Worm (Caenorhabditis elegans) whole organism, L3 larva: ENCODE measurements around the gene set-17.

Experiments used
- R02D3.7 ChIP-seq: fragments of 150-350 bp; optimal IDR thresholded peaks from 2 replicates; lab custom pipeline; 2014; ENCODE audit warnings: missing biosample characterization, missing genetic modification characterization
- ama-1 ChIP-seq: fragments of 150-350 bp; optimal IDR thresholded peaks from 2 replicates; lab custom pipeline; 2018
- egl-27 ChIP-seq: sonication (generic microtip); optimal IDR thresholded peaks from 4 replicates; lab custom pipeline; 2017; ENCODE audit warnings: missing biosample characterization, missing genetic modification reagents, missing genetic modification characterization
- elt-2 ChIP-seq: sonication (generic microtip); optimal IDR thresholded peaks from 2 replicates; lab custom pipeline; 2016; ENCODE audit warnings: missing genetic modification reagents, mild to moderate bottlenecking, missing genetic modification characterization, missing compliant biosample characterization
- lin-15B ChIP-seq: fragments of 150-350 bp; optimal IDR thresholded peaks from 2 replicates; lab custom pipeline; 2014; ENCODE audit warnings: missing biosample characterization, missing genetic modification characterization
- nhr-237 ChIP-seq: fragments of 150-350 bp; optimal IDR thresholded peaks from 2 replicates; lab custom pipeline; 2014; ENCODE audit warnings: missing biosample characterization, missing genetic modification characterization
- nhr-28 ChIP-seq: fragments of 150-350 bp; optimal IDR thresholded peaks from 2 replicates; lab custom pipeline; 2014; ENCODE audit warnings: missing biosample characterization, missing genetic modification characterization
- nhr-76 ChIP-seq: fragments of 150-350 bp; sonication (generic microtip); optimal IDR thresholded peaks from 5 replicates; lab custom pipeline; 2014; ENCODE audit warnings: missing biosample characterization, missing genetic modification characterization
- nhr-77 ChIP-seq: fragments of 150-350 bp; optimal IDR thresholded peaks from 2 replicates; lab custom pipeline; 2014; ENCODE audit warnings: missing biosample characterization, missing genetic modification characterization
- pha-4 ChIP-seq: fragments of 150-350 bp; optimal IDR thresholded peaks from 2 replicates; lab custom pipeline; 2014; ENCODE audit warnings: missing biosample characterization, missing genetic modification reagents, missing genetic modification characterization
- pqm-1 ChIP-seq: fragments of 150-350 bp; optimal IDR thresholded peaks from 2 replicates; lab custom pipeline; 2017; ENCODE audit warnings: missing biosample characterization, missing genetic modification characterization, inconsistent platforms
- ztf-11 ChIP-seq: fragments of 150-350 bp; optimal IDR thresholded peaks from 2 replicates; lab custom pipeline; 2014; ENCODE audit warnings: missing biosample characterization, missing genetic modification characterization
- ztf-4 ChIP-seq: fragments of 150-350 bp; optimal IDR thresholded peaks from 2 replicates; lab custom pipeline; 2014; ENCODE audit warnings: missing biosample characterization, missing genetic modification characterization

ce11 chrII:8964049-8964448 lies 23.8 kb upstream of the set-17 start, which contains the start of gene sftd-3:
- TF ChIP-seq ztf-4 (no peak), nhr-77 (tag; lab: Kevin White, UChicago) (no peak), nhr-237 (tag; lab: Kevin White, UChicago) (no peak), ztf-11 (tag; lab: Kevin White, UChicago) (no peak), pha-4 (no peak), R02D3.7 (tag; lab: Kevin White, UChicago) (no peak), nhr-76 (no peak), pqm-1 (tag; lab: Kevin White, UChicago) (no peak), elt-2 (tag; lab: Kevin White, UChicago) (no peak), lin-15B (no peak), egl-27 (tag; lab: Kevin White, UChicago) (no peak), ama-1 (no peak), nhr-28 (tag; lab: Kevin White, UChicago) (no peak)
